Fruit fly (Drosophila melanogaster): ENCODE data around the gene tsg.

- TF ChIP-seq insv (GFP tag; optimal IDR thresholded peaks at IDR 0.05) (no peak), zf30C (GFP tag; optimal IDR thresholded peaks at IDR 0.05) (no peak)
Observed at dm6 chrX:12014131-12014530, 25.4 kb upstream of the tsg start.
